Fruit fly (Drosophila melanogaster): ENCODE results near the gene CG31546.
A peak's percentile ranks its signal among the peaks of the same experiment; 100 is the strongest.

Gene CG31546

DNA sequence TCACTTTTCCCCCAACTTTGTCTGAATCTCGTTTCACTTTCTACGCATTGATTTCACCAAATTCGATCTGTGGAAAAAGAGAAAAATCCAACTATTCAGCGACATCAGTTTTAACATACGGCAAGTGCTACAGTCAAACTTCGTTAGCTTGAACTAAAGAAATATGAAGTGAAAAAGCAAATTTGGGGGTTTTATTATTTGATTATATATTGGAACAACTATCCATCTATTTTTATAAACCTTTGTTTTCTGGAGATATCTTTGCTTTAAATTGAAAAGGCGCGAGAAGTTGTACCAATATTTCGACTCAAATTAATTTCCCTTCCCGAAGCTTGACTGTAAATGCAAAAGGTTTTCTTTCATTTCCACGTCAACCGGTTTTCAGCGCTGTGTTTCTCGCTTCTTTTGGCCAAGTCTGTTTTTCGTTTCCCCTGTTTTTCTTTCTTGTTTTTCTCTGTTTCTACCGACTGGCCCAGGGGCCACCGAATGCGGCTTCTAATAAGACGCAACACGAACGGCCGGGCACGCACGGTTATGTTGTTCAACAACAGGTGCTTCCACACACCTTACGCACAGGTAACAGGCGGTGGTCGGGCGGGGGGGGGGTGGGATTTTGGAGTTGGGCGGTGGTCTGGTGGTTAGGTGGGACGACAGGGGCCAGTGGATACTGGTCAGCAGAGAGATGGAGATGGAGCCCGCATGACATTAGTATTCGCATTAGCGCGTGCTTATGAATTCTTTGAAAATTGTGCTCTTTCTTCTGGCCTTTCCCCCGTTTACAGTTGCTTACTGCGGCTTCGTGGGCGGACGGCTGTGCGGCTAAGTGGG lies 47.7 kb upstream of the CG31546 start (continued):
- no peak for TF ChIP-seq ato (GFP tag; IDR thresholded peaks at IDR 0.05; ENCODE audit: partially characterized antibody)
- no peak for TF ChIP-seq unc-4 (GFP tag; IDR thresholded peaks at IDR 0.05; ENCODE audit: partially characterized antibody)
- TF ChIP-seq CG4854 (GFP tag; optimal IDR thresholded peaks at IDR 0.05) = peak; percentile 9
- TF ChIP-seq Dll (GFP tag; IDR thresholded peaks at IDR 0.05; ENCODE audit: partially characterized antibody) = no peak
- TF ChIP-seq CG10431 (GFP tag; optimal IDR thresholded peaks at IDR 0.05) = peak; percentile 31
- no peak for TF ChIP-seq CG1647 (GFP tag; optimal IDR thresholded peaks at IDR 0.05)
- no peak for TF ChIP-seq CG1792 (GFP tag; optimal IDR thresholded peaks at IDR 0.05)
- TF ChIP-seq Dip3 (GFP tag; optimal IDR thresholded peaks at IDR 0.05) = no peak
- TF ChIP-seq kay (GFP tag; optimal IDR thresholded peaks at IDR 0.05) = no peak
- peak; percentile 54 for TF ChIP-seq Fer1 (GFP tag; optimal IDR thresholded peaks at IDR 0.05)
- peak; percentile 34 for TF ChIP-seq CG16815 (GFP tag; optimal IDR thresholded peaks at IDR 0.05)
- TF ChIP-seq D19B (GFP tag; optimal IDR thresholded peaks at IDR 0.05) = no peak
- TF ChIP-seq Myb (GFP tag; optimal IDR thresholded peaks at IDR 0.05) = no peak
- peak; percentile 2 to 39 for TF ChIP-seq dpn (GFP tag; optimal IDR thresholded peaks at IDR 0.05)
- TF ChIP-seq sens (GFP tag) = peak; percentile 93
- TF ChIP-seq CG7786 (GFP tag; optimal IDR thresholded peaks at IDR 0.05) = no peak
- TF ChIP-seq sima (GFP tag; optimal IDR thresholded peaks at IDR 0.05) = peak; percentile 1
- peak; percentile 3 for TF ChIP-seq CG3281 (GFP tag; optimal IDR thresholded peaks at IDR 0.05)
- no peak for TF ChIP-seq Awh (GFP tag; IDR thresholded peaks at IDR 0.05)
- no peak for TF ChIP-seq crc (GFP tag; optimal IDR thresholded peaks at IDR 0.05)
- peak; percentile 69 for TF ChIP-seq Oli (tag; optimal IDR thresholded peaks at IDR 0.05)
- TF ChIP-seq CG2120 (GFP tag; optimal IDR thresholded peaks at IDR 0.05) = no peak
- TF ChIP-seq cato (GFP tag; optimal IDR thresholded peaks at IDR 0.05; ENCODE audit: borderline replicate concordance) = peak; percentile 8
- TF ChIP-seq CG3995 (GFP tag; optimal IDR thresholded peaks at IDR 0.05) = no peak
- TF ChIP-seq seq (GFP tag; IDR thresholded peaks at IDR 0.05) = 0 out of 2 replicates have a peak, but pooled peaks have one; percentile 34
- no peak for TF ChIP-seq ap (GFP tag; IDR thresholded peaks at IDR 0.05)
- no peak for TF ChIP-seq lab (GFP tag; optimal IDR thresholded peaks at IDR 0.05)
- peak; percentile 23 for TF ChIP-seq bcd (GFP tag; optimal IDR thresholded peaks at IDR 0.05)
- no peak for TF ChIP-seq CG6683 (GFP tag; optimal IDR thresholded peaks at IDR 0.05)
- TF ChIP-seq Hr3 (GFP tag; optimal IDR thresholded peaks at IDR 0.05) = peak; percentile 32
- TF ChIP-seq jigr1 (GFP tag; IDR thresholded peaks at IDR 0.05) = no peak
- no peak for TF ChIP-seq lov (optimal IDR thresholded peaks at IDR 0.05)
- no peak for TF ChIP-seq lov (GFP tag; IDR thresholded peaks at IDR 0.05)
- TF ChIP-seq trh (GFP tag; optimal IDR thresholded peaks at IDR 0.05) = no peak
- TF ChIP-seq ci (GFP tag; IDR thresholded peaks at IDR 0.05) = peak; percentile 74
- TF ChIP-seq CG2875 (GFP tag; optimal IDR thresholded peaks at IDR 0.05) = peak; percentile 59
- TF ChIP-seq H15 (GFP tag; IDR thresholded peaks at IDR 0.05) = 0 out of 3 replicates have a peak, but pooled peaks have one; percentile 32
- peak; percentile 35; the same call in 1 of the 2 replicates for TF ChIP-seq onecut (GFP tag; IDR thresholded peaks at IDR 0.05)
- peak; percentile 29 for TF ChIP-seq Atf3 (GFP tag; optimal IDR thresholded peaks at IDR 0.05)
- no peak for TF ChIP-seq CG8281 (tag; optimal IDR thresholded peaks at IDR 0.05)
- no peak for TF ChIP-seq CG9609 (GFP tag; optimal IDR thresholded peaks at IDR 0.05)
- TF ChIP-seq fd102C (GFP tag; optimal IDR thresholded peaks at IDR 0.05) = no peak
- peak; percentile 50; the same call in 2 of the 3 replicates for TF ChIP-seq B-H1 (GFP tag; IDR thresholded peaks at IDR 0.05)
- peak; percentile 58 for TF ChIP-seq pros (GFP tag; optimal IDR thresholded peaks at IDR 0.05)
- no peak for TF ChIP-seq disco-r (GFP tag; optimal IDR thresholded peaks at IDR 0.05)
- peak; percentile 77 for TF ChIP-seq CG5953 (GFP tag; IDR thresholded peaks at IDR 0.05)
- TF ChIP-seq CG17802 (tag; optimal IDR thresholded peaks at IDR 0.05) = no peak
- TF ChIP-seq br (optimal IDR thresholded peaks at IDR 0.05) = no peak
- no peak for TF ChIP-seq zfh2 (GFP tag; optimal IDR thresholded peaks at IDR 0.05)
- TF ChIP-seq CG1602 (GFP tag; optimal IDR thresholded peaks at IDR 0.05) = peak; percentile 28
